Fruit fly (Drosophila melanogaster) whole organism: Measurements from ENCODE around the gene CG2233.
A peak's percentile ranks its signal among the peaks of the same experiment; 100 is the strongest.

Experiments
- CG8478 ChIP-seq: fragments of >200 bp; optimal IDR thresholded peaks from 2 replicates; lab custom pipeline; 2018; ENCODE audit warnings: inconsistent platforms
- Dll ChIP-seq: fragments of >200 bp; optimal IDR thresholded peaks from 2 replicates; lab custom pipeline; 2017
- EcR ChIP-seq, 2 experiments: fragments of >200 bp; optimal IDR thresholded peaks; 2 replicates each; lab custom pipeline; 2017; ENCODE audit warnings: missing biosample characterization in 2 of 2, missing genetic modification characterization in 2 of 2, missing genetic modification reagents in 2 of 2
- pan ChIP-seq: fragments of >200 bp; optimal IDR thresholded peaks from 2 replicates; lab custom pipeline; 2017
- psq ChIP-seq: fragments of >200 bp; optimal IDR thresholded peaks from 2 replicates; lab custom pipeline; 2017
- usp ChIP-seq: fragments of >200 bp; optimal IDR thresholded peaks from 2 replicates; lab custom pipeline; 2017; ENCODE audit warnings: missing biosample characterization, missing genetic modification characterization, mixed read lengths

CG2233 gene

DNA sequence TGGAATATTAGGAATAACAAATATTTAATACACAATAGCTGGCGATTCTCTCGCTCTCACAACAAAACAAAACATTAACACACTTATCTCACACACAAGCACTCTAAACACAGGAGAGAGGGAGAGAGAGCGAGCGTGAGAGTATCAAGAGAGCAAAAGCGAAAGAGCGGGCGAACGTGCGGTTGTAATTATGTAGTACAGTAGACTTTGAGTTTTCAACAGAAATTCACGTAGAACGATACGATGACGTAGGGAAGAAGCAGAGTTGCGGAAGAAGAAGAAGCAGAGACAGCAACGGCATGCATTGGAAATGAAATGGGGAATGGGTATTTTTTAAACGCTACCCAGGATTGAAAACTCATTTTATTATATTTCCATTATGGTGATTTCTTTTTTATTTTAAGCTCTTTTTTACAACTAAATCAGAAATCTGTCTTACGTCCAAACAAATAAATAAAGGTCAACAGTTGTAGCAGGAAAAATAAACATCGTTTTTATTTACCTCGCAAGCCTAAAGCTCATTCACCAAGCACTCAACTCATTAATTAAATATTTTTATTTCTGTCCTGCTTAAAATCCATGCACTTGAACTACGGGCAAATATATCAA is 20.6 kb upstream of the CG2233 start:
- TF ChIP-seq Dll (lab: Kevin White, UChicago): peak; percentile 40
- TF ChIP-seq usp (GFP tag; lab: Kevin White, UChicago): no peak

- TF ChIP-seq pan (lab: Kevin White, UChicago): no peak
- no peak for TF ChIP-seq EcR (GFP tag; optimal IDR thresholded peaks at IDR 0.05; lab: Kevin White, UChicago)
- TF ChIP-seq usp (GFP tag; lab: Kevin White, UChicago): no peak
- TF ChIP-seq psq (lab: Kevin White, UChicago): no peak
- no peak for TF ChIP-seq CG8478
- TF ChIP-seq Dll (lab: Kevin White, UChicago): no peak
Measured at dm6 chrX:8057299-8057730, 20.0 kb upstream of the CG2233 start.

DNA sequence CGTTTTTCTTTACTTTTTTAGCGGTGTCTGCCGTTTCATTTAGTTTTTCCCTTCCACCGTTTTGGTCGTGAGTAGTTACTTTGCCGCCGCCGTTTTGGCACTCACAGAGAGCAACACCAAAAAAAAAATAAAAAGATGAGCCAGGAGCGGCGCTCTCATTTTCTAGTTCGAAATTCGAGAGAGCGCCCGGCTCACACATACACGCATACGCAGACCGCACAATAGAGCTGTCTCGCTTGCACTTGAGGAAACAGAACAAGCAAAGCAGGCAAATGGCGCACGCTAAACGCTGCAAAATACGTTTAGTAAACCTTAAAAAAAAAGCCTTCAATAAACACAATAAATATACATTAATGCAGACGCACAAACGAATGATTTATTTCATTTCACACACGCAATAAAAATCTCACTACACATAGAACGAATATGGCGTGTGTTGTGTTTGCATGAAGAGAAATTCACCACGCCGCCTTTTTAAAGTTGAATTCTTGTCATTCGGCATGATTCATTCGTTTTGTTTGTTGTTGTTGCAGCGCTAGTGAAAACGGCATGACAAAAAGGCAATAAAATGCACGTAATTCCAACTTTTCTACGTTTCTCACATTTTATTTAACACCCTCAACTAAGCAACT is 19.4 kb upstream of the CG2233 start:
- TF ChIP-seq pan (lab: Kevin White, UChicago) (no peak), EcR (GFP tag; optimal IDR thresholded peaks at IDR 0.05; lab: Kevin White, UChicago) (no peak), psq (lab: Kevin White, UChicago) (no peak), Dll (lab: Kevin White, UChicago) (peak; percentile 71), usp (GFP tag; lab: Kevin White, UChicago) (no peak), CG8478 (peak; percentile 54)

DNA sequence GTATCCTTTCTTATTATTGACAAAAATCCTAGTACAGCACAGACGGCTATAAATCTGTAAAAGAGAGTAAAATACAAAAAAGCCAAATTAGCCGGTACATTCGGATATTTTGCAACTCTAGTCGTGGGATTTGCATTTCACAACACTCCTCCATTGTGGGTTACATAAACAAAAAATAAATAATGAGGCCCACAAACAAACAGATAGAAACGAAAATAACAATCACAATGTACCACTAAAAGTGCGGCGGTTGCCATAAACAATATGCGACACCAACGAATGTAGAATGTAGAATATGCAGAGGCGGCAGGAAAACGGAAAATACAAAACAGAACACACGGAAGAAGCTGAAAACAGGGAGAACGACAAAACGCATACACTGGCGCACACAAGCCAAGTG is 18.8 kb upstream of the CG2233 start:
- TF ChIP-seq usp (GFP tag; lab: Kevin White, UChicago): no peak
- no peak for TF ChIP-seq CG8478
- no peak for TF ChIP-seq Dll (lab: Kevin White, UChicago)
- TF ChIP-seq psq (lab: Kevin White, UChicago): no peak
- TF ChIP-seq pan (lab: Kevin White, UChicago): no peak
- TF ChIP-seq EcR (GFP tag; optimal IDR thresholded peaks at IDR 0.05; lab: Kevin White, UChicago): no peak

DNA sequence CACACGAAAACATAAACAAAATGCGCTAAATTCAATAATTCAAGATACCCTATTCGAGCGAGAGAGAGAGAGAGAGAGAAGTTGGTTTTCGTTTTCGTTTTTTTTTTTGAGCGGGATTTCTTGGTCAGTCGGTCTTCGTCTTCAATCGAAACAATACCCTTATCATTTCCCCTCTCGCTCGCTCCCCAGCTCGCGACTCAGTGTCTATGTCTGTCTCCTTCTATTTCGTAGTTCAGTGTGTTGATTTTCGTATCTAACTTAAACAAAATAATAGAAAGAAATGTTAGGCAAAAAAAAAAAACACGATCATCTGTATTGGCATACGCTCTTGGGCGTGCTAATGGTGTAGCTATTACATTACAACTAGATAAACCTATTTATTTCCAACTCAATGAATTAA is 12.0 kb upstream of the CG2233 start:
- no peak for TF ChIP-seq EcR (GFP tag; optimal IDR thresholded peaks at IDR 0.05; lab: Kevin White, UChicago)
- no peak for TF ChIP-seq psq (lab: Kevin White, UChicago)
- no peak for TF ChIP-seq usp (GFP tag; lab: Kevin White, UChicago)
- no peak for TF ChIP-seq pan (lab: Kevin White, UChicago)
- no peak for TF ChIP-seq CG8478

DNA sequence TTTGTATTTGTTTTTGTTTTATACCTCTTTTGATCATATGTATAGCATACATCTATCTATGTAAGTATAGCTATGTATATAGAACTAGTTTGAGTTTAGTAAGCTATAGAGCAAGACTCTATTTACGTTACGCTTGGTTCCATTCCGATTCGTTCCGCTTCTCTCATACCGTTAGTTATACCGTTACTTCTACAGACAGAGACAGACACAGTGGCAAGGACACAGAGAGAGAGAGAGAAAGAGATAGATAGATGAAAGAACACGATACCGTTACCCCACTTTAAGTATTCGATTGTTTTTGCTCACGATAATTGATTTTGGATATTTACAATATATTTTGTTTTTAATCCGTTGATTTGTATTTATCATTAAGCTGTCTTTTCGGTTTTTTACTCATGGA is 9.2 kb upstream of the CG2233 start:
- TF ChIP-seq pan (lab: Kevin White, UChicago): no peak

DNA sequence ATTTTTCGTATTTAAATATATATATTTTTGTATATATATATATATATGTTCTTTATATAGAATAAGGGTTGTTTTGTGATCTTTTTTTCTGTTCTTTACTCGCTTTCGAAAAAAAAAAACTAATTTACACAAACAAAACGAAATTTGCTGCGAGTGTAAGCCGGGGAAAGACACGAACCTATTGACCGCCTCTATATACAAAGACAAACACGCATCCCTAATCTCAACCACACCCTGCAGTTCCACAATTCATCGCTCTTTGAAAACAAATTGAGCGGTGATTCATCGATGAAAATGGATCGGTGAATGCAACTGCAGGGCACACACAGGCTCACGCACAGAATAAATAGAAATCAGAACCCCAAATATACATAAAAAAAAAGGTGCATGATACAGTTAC is 1.6 kb upstream of the CG2233 start:
- TF ChIP-seq usp (GFP tag; lab: Kevin White, UChicago): no peak

DNA sequence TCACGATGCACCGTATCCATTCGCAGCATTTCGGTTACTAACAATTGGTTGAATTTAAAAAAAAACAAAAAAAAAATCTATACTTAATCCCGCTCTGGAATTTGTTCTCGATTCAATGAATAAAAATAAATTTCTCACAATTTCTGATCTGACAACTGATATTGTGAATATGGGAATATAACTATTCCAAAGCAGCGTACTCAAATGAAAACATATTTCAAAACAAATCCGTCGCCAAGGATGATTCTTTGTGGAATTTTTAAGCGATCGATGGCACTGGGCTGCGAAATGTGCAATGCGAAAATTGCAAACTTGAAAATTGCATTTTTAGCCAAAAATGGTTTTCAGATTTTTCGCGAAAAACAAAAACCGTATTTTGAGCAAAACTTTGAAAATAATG is 16.1 kb downstream of the CG2233 start, which contains the start of gene CG15333:
Gene CG15333 (minus strand): TSS at position 101 of the 400 bp plus-strand sequence.
- TF ChIP-seq EcR (GFP tag; optimal IDR thresholded peaks at IDR 0.05; lab: Kevin White, UChicago) (no peak), Dll (lab: Kevin White, UChicago) (no peak), CG8478 (no peak), pan (lab: Kevin White, UChicago) (no peak), usp (GFP tag; lab: Kevin White, UChicago) (no peak), psq (lab: Kevin White, UChicago) (no peak)

- TF ChIP-seq Dll (lab: Kevin White, UChicago) (no peak), usp (GFP tag; lab: Kevin White, UChicago) (no peak), pan (lab: Kevin White, UChicago) (no peak), EcR (GFP tag; optimal IDR thresholded peaks at IDR 0.05; lab: Kevin White, UChicago) (no peak), CG8478 (no peak), psq (lab: Kevin White, UChicago) (no peak)
Measured at dm6 chrX:7995171-7995747, 42.1 kb downstream of the CG2233 start, which contains the start of gene Tbh. TSS of gene Tbh (plus strand) at chrX:7995697.

DNA sequence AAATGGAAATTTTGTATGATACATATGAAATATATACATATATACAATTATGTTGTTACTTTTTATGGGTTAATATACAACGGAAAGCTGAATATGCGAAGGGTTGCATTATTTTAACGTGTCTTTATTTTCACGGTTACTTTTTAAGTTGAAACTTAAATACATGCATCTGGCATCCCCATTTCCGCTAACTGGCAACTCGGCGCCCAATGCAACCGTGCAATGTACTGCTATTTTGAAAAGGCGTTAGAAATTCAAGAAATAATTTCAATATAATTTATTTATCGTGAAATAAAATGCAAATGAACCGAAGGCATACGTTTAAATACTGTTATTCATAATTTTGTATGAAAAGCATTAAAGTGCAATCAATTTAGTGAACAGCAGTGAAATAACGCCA is 50.8 kb downstream of the CG2233 start:
- TF ChIP-seq EcR (GFP tag; optimal IDR thresholded peaks at IDR 0.05; lab: Kevin White, UChicago) (no peak), CG8478 (no peak), Dll (lab: Kevin White, UChicago) (no peak)
